Fruit fly (Drosophila melanogaster) whole organism, adult: ENCODE data around the gene CG8319.

Source experiments
- CG11617 ChIP-seq: fragments of 200-800 bp; sonication (Bioruptor generic); optimal IDR thresholded peaks from 2 replicates; lab custom pipeline; 2017; ENCODE audit warnings: mild to moderate bottlenecking, missing biosample characterization, missing genetic modification reagents, missing genetic modification characterization
- CG12768 ChIP-seq: fragments of 200-800 bp; sonication (Bioruptor generic); optimal IDR thresholded peaks from 2 replicates; lab custom pipeline; 2017; ENCODE audit warnings: missing biosample characterization, missing genetic modification characterization, mild to moderate bottlenecking, moderate library complexity, missing genetic modification reagents
- CG14711 ChIP-seq: fragments of 200-800 bp; sonication (Bioruptor generic); optimal IDR thresholded peaks from 2 replicates; lab custom pipeline; 2018; ENCODE audit warnings: missing biosample characterization, mild to moderate bottlenecking, missing genetic modification characterization, moderate library complexity
- CG1620 ChIP-seq: fragments of 200-800 bp; sonication (Bioruptor generic); optimal IDR thresholded peaks from 2 replicates; lab custom pipeline; 2016; ENCODE audit warnings: missing biosample characterization, missing genetic modification characterization
- CG33017 ChIP-seq: fragments of 200-800 bp; sonication (Bioruptor generic); optimal IDR thresholded peaks from 2 replicates; lab custom pipeline; 2018; ENCODE audit warnings: missing biosample characterization, mild to moderate bottlenecking, missing genetic modification characterization, moderate library complexity
- CG5204 ChIP-seq: fragments of 200-800 bp; sonication (Bioruptor generic); optimal IDR thresholded peaks from 2 replicates; lab custom pipeline; 2016; ENCODE audit warnings: missing biosample characterization, missing genetic modification characterization
- CG7045 ChIP-seq: fragments of 200-800 bp; sonication (Bioruptor generic); optimal IDR thresholded peaks from 2 replicates; lab custom pipeline; 2017; ENCODE audit warnings: missing biosample characterization, mild to moderate bottlenecking, missing genetic modification characterization
- CG7101 ChIP-seq: fragments of 200-800 bp; sonication (Bioruptor generic); optimal IDR thresholded peaks from 2 replicates; lab custom pipeline; 2018; ENCODE audit warnings: missing biosample characterization, mild to moderate bottlenecking, missing genetic modification characterization, moderate library complexity
- Clk ChIP-seq: fragments of 200-800 bp; sonication (Bioruptor generic); optimal IDR thresholded peaks from 2 replicates; lab custom pipeline; 2017; ENCODE audit warnings: missing biosample characterization, missing genetic modification characterization
- Crg-1 ChIP-seq: fragments of 200-800 bp; sonication (Bioruptor generic); optimal IDR thresholded peaks from 2 replicates; lab custom pipeline; 2016; ENCODE audit warnings: missing biosample characterization, missing genetic modification characterization
- Hr96 ChIP-seq: fragments of 200-800 bp; sonication (Bioruptor generic); optimal IDR thresholded peaks from 2 replicates; lab custom pipeline; 2016; ENCODE audit warnings: missing biosample characterization, missing genetic modification characterization
- Mnt ChIP-seq: fragments of 200-800 bp; sonication (Bioruptor generic); optimal IDR thresholded peaks from 2 replicates; lab custom pipeline; 2016; ENCODE audit warnings: missing biosample characterization, mild to moderate bottlenecking, missing genetic modification characterization
- bab1 ChIP-seq: fragments of 200-800 bp; sonication (Bioruptor generic); optimal IDR thresholded peaks from 3 replicates; lab custom pipeline; 2019; ENCODE audit warnings: missing biosample characterization, mild to moderate bottlenecking, missing genetic modification characterization, moderate library complexity
- cic ChIP-seq: fragments of 200-800 bp; sonication (Bioruptor generic); optimal IDR thresholded peaks from 2 replicates; lab custom pipeline; 2017; ENCODE audit warnings: missing biosample characterization, mild to moderate bottlenecking, missing genetic modification characterization, moderate library complexity
- cnc ChIP-seq, 2 experiments: fragments of >200 bp; optimal IDR thresholded peaks; 2 replicates each; lab custom pipeline; 2017
- kay ChIP-seq: fragments of 200-800 bp; sonication (Bioruptor generic); peaks from one replicate; lab custom pipeline; 2016; ENCODE audit warnings: missing biosample characterization, missing genetic modification characterization, borderline replicate concordance
- ovo ChIP-seq: fragments of 200-800 bp; sonication (Bioruptor generic); optimal IDR thresholded peaks from 2 replicates; lab custom pipeline; 2016; ENCODE audit warnings: missing biosample characterization, missing genetic modification characterization
- pad ChIP-seq: fragments of 200-800 bp; sonication (Bioruptor generic); optimal IDR thresholded peaks from 3 replicates; lab custom pipeline; 2017; ENCODE audit warnings: missing biosample characterization, missing genetic modification characterization, mild to moderate bottlenecking, moderate library complexity, missing genetic modification reagents
- tj ChIP-seq: fragments of 200-800 bp; sonication (Bioruptor generic); optimal IDR thresholded peaks from 3 replicates; lab custom pipeline; 2017; ENCODE audit warnings: missing biosample characterization, mild to moderate bottlenecking, missing genetic modification characterization, moderate library complexity
- toe ChIP-seq: fragments of 200-800 bp; sonication (Bioruptor generic); optimal IDR thresholded peaks from 2 replicates; lab custom pipeline; 2016; ENCODE audit warnings: missing biosample characterization, missing genetic modification characterization

The CG8319 gene

dm6 chr3R:9613124-9613523, 14.0 kb upstream of the CG8319 start:
- TF ChIP-seq Hr96 (GFP tag; lab: Kevin White, UChicago) (no peak), pad (GFP tag; lab: Kevin White, UChicago) (no peak), tj (GFP tag; lab: Kevin White, UChicago) (no peak), bab1 (GFP tag; lab: Kevin White, UChicago) (no peak), CG1620 (GFP tag; lab: Kevin White, UChicago) (no peak), CG33017 (tag; lab: Kevin White, UChicago) (no peak), toe (GFP tag; lab: Kevin White, UChicago) (no peak), kay (GFP tag; lab: Kevin White, UChicago) (no peak), CG14711 (no peak), CG5204 (no peak), cic (GFP tag; lab: Kevin White, UChicago) (no peak)

- TF ChIP-seq Clk = no peak
- peak; percentile 7 for TF ChIP-seq pad (GFP tag; lab: Kevin White, UChicago)
- peak; percentile 81 for TF ChIP-seq bab1 (GFP tag; lab: Kevin White, UChicago)
- TF ChIP-seq CG7101 (tag; lab: Kevin White, UChicago) = peak; percentile 36
- TF ChIP-seq CG1620 (GFP tag; lab: Kevin White, UChicago) = no peak
- TF ChIP-seq cnc (optimal IDR thresholded peaks at IDR 0.05; lab: Kevin White, UChicago) = no peak
- peak; percentile 43 for TF ChIP-seq CG12768 (GFP tag; lab: Kevin White, UChicago)
- no peak for TF ChIP-seq CG11617 (GFP tag; lab: Kevin White, UChicago)
- no peak for TF ChIP-seq kay (GFP tag; lab: Kevin White, UChicago)
- peak; percentile 36 for TF ChIP-seq CG5204
- no peak for TF ChIP-seq ovo (GFP tag; lab: Kevin White, UChicago)
- no peak for TF ChIP-seq Hr96 (GFP tag; lab: Kevin White, UChicago)
- TF ChIP-seq Mnt = no peak
- TF ChIP-seq cic (GFP tag; lab: Kevin White, UChicago) = no peak
- TF ChIP-seq tj (GFP tag; lab: Kevin White, UChicago) = no peak
- TF ChIP-seq CG14711 = peak; percentile 47
- TF ChIP-seq toe (GFP tag; lab: Kevin White, UChicago) = no peak
- peak; percentile 58 for TF ChIP-seq CG7045 (GFP tag; lab: Kevin White, UChicago)
- TF ChIP-seq CG33017 (tag; lab: Kevin White, UChicago) = peak; percentile 4
- TF ChIP-seq Crg-1 = no peak
Measured at dm6 chr3R:9618331-9618730, 8.8 kb upstream of the CG8319 start.

DNA sequence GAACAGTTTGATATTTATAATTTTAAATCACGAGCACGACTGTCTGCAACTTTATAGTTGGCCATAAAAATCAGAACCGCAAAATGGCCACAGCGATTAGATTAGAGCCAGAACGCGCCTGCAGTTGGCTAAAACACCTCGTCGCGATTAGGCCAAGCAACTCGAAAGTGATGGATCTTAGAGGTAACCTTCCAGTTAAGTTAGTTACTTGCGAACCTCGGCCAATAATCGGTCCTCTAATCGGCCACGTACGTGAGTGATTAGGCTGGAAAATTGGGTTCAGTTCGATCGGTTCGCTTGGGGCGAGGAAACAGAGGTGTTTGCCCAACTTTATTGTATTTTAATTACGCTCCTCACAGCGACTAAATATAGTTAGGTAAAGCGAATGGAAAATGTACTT, 6.8 kb upstream of the CG8319 start:
- TF ChIP-seq kay (GFP tag; lab: Kevin White, UChicago) (no peak), toe (GFP tag; lab: Kevin White, UChicago) (peak; percentile 20), bab1 (GFP tag; lab: Kevin White, UChicago) (no peak), CG1620 (GFP tag; lab: Kevin White, UChicago) (no peak), CG7045 (GFP tag; lab: Kevin White, UChicago) (peak; percentile 29), pad (GFP tag; lab: Kevin White, UChicago) (no peak), Hr96 (GFP tag; lab: Kevin White, UChicago) (no peak), Clk (no peak), tj (GFP tag; lab: Kevin White, UChicago) (no peak), cic (GFP tag; lab: Kevin White, UChicago) (no peak)

DNA sequence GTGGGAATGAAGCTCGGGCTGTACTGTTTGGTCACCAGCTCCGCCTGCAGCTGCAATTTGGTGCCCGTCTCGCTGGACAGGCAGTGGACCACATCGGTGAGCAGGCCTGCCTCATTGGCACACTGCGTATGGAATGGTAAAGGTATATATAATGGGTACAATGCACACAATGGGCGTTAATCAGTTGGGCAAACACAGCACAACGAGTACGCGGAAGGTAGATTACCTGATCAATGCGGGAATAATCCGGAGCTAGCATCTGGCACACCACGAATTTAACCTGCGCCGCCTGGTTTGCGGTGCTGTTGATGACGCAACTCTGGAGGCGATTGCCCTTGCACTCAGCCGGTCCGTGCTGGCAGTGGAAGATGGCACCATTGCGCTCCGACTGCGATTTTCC, 1.7 kb upstream of the CG8319 start:
- TF ChIP-seq Hr96 (GFP tag; lab: Kevin White, UChicago) (no peak), cic (GFP tag; lab: Kevin White, UChicago) (no peak), toe (GFP tag; lab: Kevin White, UChicago) (no peak), Mnt (no peak), Crg-1 (no peak), pad (GFP tag; lab: Kevin White, UChicago) (no peak), CG33017 (tag; lab: Kevin White, UChicago) (no peak), CG11617 (GFP tag; lab: Kevin White, UChicago) (no peak), CG7045 (GFP tag; lab: Kevin White, UChicago) (no peak), CG12768 (GFP tag; lab: Kevin White, UChicago) (no peak), kay (GFP tag; lab: Kevin White, UChicago) (no peak), tj (GFP tag; lab: Kevin White, UChicago) (no peak), CG14711 (no peak), bab1 (GFP tag; lab: Kevin White, UChicago) (no peak), cnc (optimal IDR thresholded peaks at IDR 0.05; lab: Kevin White, UChicago) (no peak), Clk (no peak)

DNA sequence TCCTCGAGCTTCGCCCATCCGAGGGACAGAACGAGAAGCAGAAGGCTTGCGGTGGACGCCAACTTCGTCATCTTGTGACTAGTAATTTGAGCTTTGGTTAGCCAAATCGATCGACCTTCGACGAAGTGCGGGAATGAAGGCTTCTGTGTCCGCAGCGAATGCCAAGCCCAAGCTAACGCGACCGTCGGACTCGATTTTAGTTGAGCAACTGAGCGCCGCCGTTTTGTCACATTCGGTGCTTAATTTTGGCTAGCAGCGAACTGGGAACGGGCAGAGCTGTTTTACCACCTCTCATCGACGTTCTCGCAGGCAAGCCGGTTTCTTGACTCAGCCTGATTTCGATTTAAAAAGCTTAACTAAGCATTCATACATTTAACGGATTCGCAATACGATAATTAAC, 855 bp upstream of the CG8319 start:
- TF ChIP-seq tj (GFP tag; lab: Kevin White, UChicago) (peak; percentile 63), CG12768 (GFP tag; lab: Kevin White, UChicago) (no peak)

dm6 chr3R:9628036-9628435, 915 bp downstream of the CG8319 start:
- TF ChIP-seq Hr96 (GFP tag; lab: Kevin White, UChicago) (no peak), Mnt (no peak)

- TF ChIP-seq kay (GFP tag; lab: Kevin White, UChicago) (no peak), CG5204 (no peak), CG33017 (tag; lab: Kevin White, UChicago) (no peak), pad (GFP tag; lab: Kevin White, UChicago) (no peak), Crg-1 (no peak), cnc (optimal IDR thresholded peaks at IDR 0.05; lab: Kevin White, UChicago) (no peak), CG7101 (tag; lab: Kevin White, UChicago) (no peak), Hr96 (GFP tag; lab: Kevin White, UChicago) (no peak), toe (GFP tag; lab: Kevin White, UChicago) (no peak), tj (GFP tag; lab: Kevin White, UChicago) (no peak), Clk (no peak), CG7045 (GFP tag; lab: Kevin White, UChicago) (no peak), ovo (GFP tag; lab: Kevin White, UChicago) (no peak), bab1 (GFP tag; lab: Kevin White, UChicago) (peak; percentile 4), CG14711 (peak; percentile 88), Mnt (peak; percentile 88)
Measured at dm6 chr3R:9628607-9629006, 1.5 kb downstream of the CG8319 start.
